Worm (Caenorhabditis elegans) whole organism, young adult: ENCODE measurements around the gene T28F3.11.
A peak's percentile ranks its signal among the peaks of the same experiment; 100 is the strongest.

Experiments
- B0019.2 ChIP-seq: fragments of 200-800 bp; sonication (Bioruptor generic); conservative IDR thresholded peaks from 2 replicates; pipeline ENCODE4 v1.3.6; 2022; ENCODE audit warnings: missing genetic modification reagents, missing genetic modification characterization, missing compliant biosample characterization
- B0035.1 ChIP-seq: sonication (generic microtip); optimal IDR thresholded peaks from 2 replicates; lab custom pipeline; 2016; ENCODE audit warnings: missing genetic modification characterization, mild to moderate bottlenecking, missing compliant biosample characterization, missing genotype, missing genetic modification reagents
- B0336.3 ChIP-seq: fragments of 200-800 bp; sonication (Bioruptor generic); IDR thresholded peaks from 2 replicates; pipeline ENCODE4 v1.3.6; 2022; ENCODE audit warnings: missing genetic modification characterization, missing compliant biosample characterization
- C06A6.2 ChIP-seq: fragments of 200-800 bp; sonication (Bioruptor generic); conservative IDR thresholded peaks from 2 replicates; pipeline ENCODE4 v1.3.6; 2022; ENCODE audit warnings: missing genetic modification characterization, missing compliant biosample characterization
- F22D6.2 ChIP-seq: sonication (generic microtip); optimal IDR thresholded peaks from 2 replicates; lab custom pipeline; 2016; ENCODE audit warnings: mild to moderate bottlenecking, missing genetic modification characterization, missing compliant biosample characterization
- F23B12.7 ChIP-seq: sonication (generic microtip); optimal IDR thresholded peaks from 2 replicates; lab custom pipeline; 2017; ENCODE audit warnings: missing genetic modification characterization, mild to moderate bottlenecking, missing compliant biosample characterization, antibody characterized with exemption, moderate library complexity; ENCODE audit not compliant: insufficient read depth
- F33H1.4 ChIP-seq: fragments of 200-800 bp; sonication (Bioruptor generic); IDR thresholded peaks from 2 replicates; pipeline ENCODE4 v1.3.6; 2022; ENCODE audit warnings: missing genetic modification reagents, missing genetic modification characterization, missing compliant biosample characterization
- F37B4.10 ChIP-seq: fragments of 200-800 bp; sonication (Bioruptor generic); IDR thresholded peaks from 2 replicates; pipeline ENCODE4 v1.3.6; 2022; ENCODE audit warnings: missing genetic modification characterization, missing compliant biosample characterization
- F39B2.1 ChIP-seq: fragments of 200-800 bp; sonication (Bioruptor generic); IDR thresholded peaks from 2 replicates; pipeline ENCODE4 v1.3.6; 2022; ENCODE audit warnings: missing genetic modification reagents, missing genetic modification characterization, missing compliant biosample characterization
- F49E8.2 ChIP-seq: sonication (generic microtip); optimal IDR thresholded peaks from 3 replicates; lab custom pipeline; 2017; ENCODE audit warnings: missing genetic modification characterization, mild to moderate bottlenecking, missing compliant biosample characterization, antibody characterized with exemption, moderate library complexity; ENCODE audit not compliant: insufficient read depth
- K12H6.12 ChIP-seq: fragments of 200-800 bp; sonication (Bioruptor generic); optimal IDR thresholded peaks from 2 replicates; lab custom pipeline; 2018; ENCODE audit warnings: mild to moderate bottlenecking, missing genetic modification characterization, missing compliant biosample characterization
- T26A5.8 ChIP-seq: sonication (generic microtip); optimal IDR thresholded peaks from 2 replicates; lab custom pipeline; 2016; ENCODE audit warnings: missing genetic modification characterization, missing compliant biosample characterization
- Y56A3A.18 ChIP-seq: fragments of 200-800 bp; sonication (Bioruptor generic); IDR thresholded peaks from 2 replicates; pipeline ENCODE4 v1.3.6; 2022; ENCODE audit warnings: missing genetic modification reagents, missing genetic modification characterization, missing compliant biosample characterization
- Y79H2A.3 ChIP-seq: fragments of 200-800 bp; sonication (Bioruptor generic); conservative IDR thresholded peaks from 2 replicates; pipeline ENCODE4 v1.3.6; 2022; ENCODE audit warnings: missing genetic modification reagents, missing genetic modification characterization, missing compliant biosample characterization
- akir-1 ChIP-seq: fragments of 200-800 bp; sonication (Bioruptor generic); optimal IDR thresholded peaks from 2 replicates; lab custom pipeline; 2018; ENCODE audit warnings: mild to moderate bottlenecking, missing genetic modification characterization, moderate library complexity, missing compliant biosample characterization
- bed-2 ChIP-seq: fragments of 200-800 bp; sonication (Bioruptor generic); IDR thresholded peaks from 2 replicates; pipeline ENCODE4 v1.3.6; 2022; ENCODE audit warnings: missing genetic modification reagents, missing genetic modification characterization, missing compliant biosample characterization
- cebp-2 ChIP-seq: fragments of 200-800 bp; sonication (Bioruptor generic); IDR thresholded peaks from 2 replicates; pipeline ENCODE4 v1.3.6; 2022; ENCODE audit warnings: missing genetic modification characterization, missing compliant biosample characterization
- ceh-27 ChIP-seq: fragments of 200-800 bp; sonication (Bioruptor generic); optimal IDR thresholded peaks from 2 replicates; lab custom pipeline; 2018; ENCODE audit warnings: mild to moderate bottlenecking, missing genetic modification characterization, moderate library complexity, missing compliant biosample characterization
- efl-1 ChIP-seq: fragments of 150-350 bp; optimal IDR thresholded peaks from 2 replicates; lab custom pipeline; 2014; ENCODE audit warnings: missing biosample characterization, missing genetic modification reagents, missing genetic modification characterization
- egl-44 ChIP-seq: fragments of 200-800 bp; sonication (Bioruptor generic); IDR thresholded peaks from 2 replicates; pipeline ENCODE4 v1.3.6; 2022; ENCODE audit warnings: missing genetic modification reagents, missing genetic modification characterization, missing compliant biosample characterization
- ets-4 ChIP-seq: fragments of 200-800 bp; sonication (Bioruptor generic); optimal IDR thresholded peaks from 2 replicates; lab custom pipeline; 2018; ENCODE audit warnings: mild to moderate bottlenecking, missing genetic modification characterization, missing compliant biosample characterization
- hlh-26 ChIP-seq: fragments of 200-800 bp; sonication (Bioruptor generic); conservative IDR thresholded peaks from 2 replicates; pipeline ENCODE4 v1.3.6; 2022; ENCODE audit warnings: missing genetic modification reagents, missing genetic modification characterization, missing compliant biosample characterization
- hmg-20 ChIP-seq: fragments of 200-800 bp; sonication (Bioruptor generic); IDR thresholded peaks from 2 replicates; pipeline ENCODE4 v1.3.6; 2022; ENCODE audit warnings: missing genetic modification reagents, missing genetic modification characterization, missing compliant biosample characterization
- let-526 ChIP-seq: fragments of 200-800 bp; sonication (Bioruptor generic); IDR thresholded peaks from 2 replicates; pipeline ENCODE4 v1.3.6; 2022; ENCODE audit warnings: missing genetic modification reagents, missing genetic modification characterization, missing compliant biosample characterization
- let-607 ChIP-seq, 2 experiments: fragments of 200-800 bp in 1 of 2; sonication (Bioruptor generic) in 1 of 2; sonication (generic microtip) in 1 of 2; optimal IDR thresholded peaks; 2 replicates each; lab custom pipeline; 2016 to 2018; ENCODE audit warnings: mild to moderate bottlenecking in 2 of 2, missing compliant biosample characterization in 2 of 2, missing genetic modification characterization in 2 of 2, moderate library complexity in 2 of 2, missing genotype in 1 of 2
- lin-26 ChIP-seq: fragments of 200-800 bp; sonication (Bioruptor generic); IDR thresholded peaks from 2 replicates; pipeline ENCODE4 v1.3.6; 2022; ENCODE audit warnings: missing genetic modification reagents, missing genetic modification characterization, missing compliant biosample characterization
- lin-35 ChIP-seq, 3 experiments: fragments of 150-350 bp in 2 of 3; sonication (generic microtip) in 1 of 3; optimal IDR thresholded peaks; 2 replicates each; lab custom pipeline; 2014 to 2018; ENCODE audit warnings: missing biosample characterization in 3 of 3, missing genetic modification characterization in 3 of 3, missing genetic modification reagents in 3 of 3
- lin-40 ChIP-seq: sonication (generic microtip); optimal IDR thresholded peaks from 2 replicates; lab custom pipeline; 2016; ENCODE audit warnings: missing genetic modification characterization, mild to moderate bottlenecking, missing compliant biosample characterization, missing genotype, missing genetic modification reagents
- madf-10 ChIP-seq: sonication (generic microtip); optimal IDR thresholded peaks from 2 replicates; lab custom pipeline; 2016; ENCODE audit warnings: mild to moderate bottlenecking, missing genetic modification characterization, missing compliant biosample characterization
- madf-6 ChIP-seq: fragments of 200-800 bp; sonication (Bioruptor generic); IDR thresholded peaks from 2 replicates; pipeline ENCODE4 v1.3.6; 2022; ENCODE audit warnings: missing genetic modification reagents, missing genetic modification characterization, missing compliant biosample characterization
- madf-8 ChIP-seq: fragments of 200-800 bp; sonication (Bioruptor generic); conservative IDR thresholded peaks from 2 replicates; pipeline ENCODE4 v1.3.6; 2022; ENCODE audit warnings: missing genetic modification reagents, missing genetic modification characterization, missing compliant biosample characterization
- mcd-1 ChIP-seq: fragments of 200-800 bp; sonication (Bioruptor generic); IDR thresholded peaks from 2 replicates; pipeline ENCODE4 v1.3.6; 2022; ENCODE audit warnings: missing genetic modification reagents, missing genetic modification characterization, missing compliant biosample characterization
- nfya-2 ChIP-seq: fragments of 200-800 bp; sonication (Bioruptor generic); IDR thresholded peaks from 2 replicates; pipeline ENCODE4 v1.3.6; 2022; ENCODE audit warnings: missing genetic modification reagents, missing genetic modification characterization, missing compliant biosample characterization
- nfyb-1 ChIP-seq: fragments of 200-800 bp; sonication (Bioruptor generic); IDR thresholded peaks from 2 replicates; pipeline ENCODE4 v1.3.6; 2022; ENCODE audit warnings: missing genetic modification reagents, missing genetic modification characterization, missing compliant biosample characterization
- pbrm-1 ChIP-seq: fragments of 200-800 bp; sonication (Bioruptor generic); IDR thresholded peaks from 2 replicates; pipeline ENCODE4 v1.3.6; 2022; ENCODE audit warnings: missing genetic modification reagents, missing genetic modification characterization, missing compliant biosample characterization
- rcor-1 ChIP-seq: fragments of 200-800 bp; sonication (Bioruptor generic); IDR thresholded peaks from 2 replicates; pipeline ENCODE4 v1.3.6; 2022; ENCODE audit warnings: missing genetic modification reagents, missing genetic modification characterization, missing compliant biosample characterization
- rec-8 ChIP-seq, 2 experiments: sonication (generic microtip); optimal IDR thresholded peaks; 2 replicates each; lab custom pipeline; 2016; ENCODE audit warnings: mild to moderate bottlenecking in 2 of 2, missing genetic modification characterization in 2 of 2, missing genetic modification reagents in 2 of 2, missing genotype in 2 of 2, missing biosample characterization in 1 of 2, missing compliant biosample characterization in 1 of 2, moderate library complexity in 1 of 2
- rpc-1 ChIP-seq, 2 experiments: fragments of 150-350 bp in 1 of 2; sonication (generic microtip) in 1 of 2; optimal IDR thresholded peaks; 2 replicates each; lab custom pipeline; 2014 to 2018; ENCODE audit warnings: missing biosample characterization in 1 of 2, missing genetic modification characterization in 1 of 2, missing genetic modification reagents in 1 of 2, missing genotype in 1 of 2
- sea-2 ChIP-seq: fragments of 200-800 bp; sonication (Bioruptor generic); IDR thresholded peaks from 2 replicates; pipeline ENCODE4 v1.3.6; 2022; ENCODE audit warnings: missing genetic modification characterization, missing compliant biosample characterization
- snpc-3.4 ChIP-seq: sonication (generic microtip); optimal IDR thresholded peaks from 2 replicates; lab custom pipeline; 2017; ENCODE audit warnings: missing genetic modification characterization, mild to moderate bottlenecking, missing compliant biosample characterization, antibody characterized with exemption, moderate library complexity, missing genotype, missing genetic modification reagents
- snpc-4 ChIP-seq, 5 experiments: fragments of 150-350 bp in 1 of 5; sonication (generic microtip) in 4 of 5; optimal IDR thresholded peaks; 2 replicates each; lab custom pipeline; 2014 to 2018; ENCODE audit warnings: missing genetic modification characterization in 5 of 5, missing biosample characterization in 3 of 5, antibody characterized with exemption in 2 of 5, mild to moderate bottlenecking in 2 of 5, missing compliant biosample characterization in 2 of 5, missing genotype in 2 of 5, moderate library complexity in 2 of 5, missing genetic modification reagents in 1 of 5
- somi-1 ChIP-seq: fragments of 200-800 bp; sonication (Bioruptor generic); optimal IDR thresholded peaks from 2 replicates; lab custom pipeline; 2018; ENCODE audit warnings: mild to moderate bottlenecking, missing genetic modification characterization, missing compliant biosample characterization
- sptf-2 ChIP-seq: fragments of 200-800 bp; sonication (Bioruptor generic); optimal IDR thresholded peaks from 2 replicates; lab custom pipeline; 2018; ENCODE audit warnings: mild to moderate bottlenecking, missing genetic modification characterization, missing compliant biosample characterization
- unc-62 ChIP-seq: fragments of 150-350 bp; optimal IDR thresholded peaks from 2 replicates; lab custom pipeline; 2014; ENCODE audit warnings: missing biosample characterization, missing genetic modification reagents, missing genetic modification characterization
- zim-3 ChIP-seq: sonication (generic microtip); optimal IDR thresholded peaks from 2 replicates; lab custom pipeline; 2017; ENCODE audit warnings: mild to moderate bottlenecking, missing genetic modification characterization, moderate library complexity, missing compliant biosample characterization
- ztf-25 ChIP-seq: fragments of 200-800 bp; sonication (Bioruptor generic); IDR thresholded peaks from 2 replicates; pipeline ENCODE4 v1.3.6; 2022; ENCODE audit warnings: missing genetic modification reagents, missing genetic modification characterization, missing compliant biosample characterization
- ztf-26 ChIP-seq: sonication (generic microtip); optimal IDR thresholded peaks from 2 replicates; lab custom pipeline; 2017; ENCODE audit warnings: missing genetic modification characterization, missing compliant biosample characterization

Gene T28F3.11

ce11 chrIV:17273602-17274110 is 17.8 kb downstream of the T28F3.11 start, which contains the start of gene gln-5 (continued):
- TF ChIP-seq Y79H2A.3 (GFP tag; lab: Robert Waterston, UW) = no peak
- no peak for TF ChIP-seq let-526 (GFP tag; lab: Robert Waterston, UW)
- peak; percentile 37; the same call in 1 of the 2 replicates for TF ChIP-seq mcd-1 (GFP tag; lab: Robert Waterston, UW)
- TF ChIP-seq F49E8.2 (tag; lab: Kevin White, UChicago) = peak; percentile 48
- no peak for TF ChIP-seq pbrm-1 (GFP tag; lab: Robert Waterston, UW)
- no peak for TF ChIP-seq sptf-2
- no peak for TF ChIP-seq nfya-2 (GFP tag; lab: Robert Waterston, UW)
- peak; percentile 98 for TF ChIP-seq madf-6 (GFP tag; lab: Robert Waterston, UW)
- TF ChIP-seq C06A6.2 (GFP tag; lab: Robert Waterston, UW) = no peak
- TF ChIP-seq hmg-20 (GFP tag; lab: Robert Waterston, UW) = no peak
- peak; percentile 35 for TF ChIP-seq snpc-4 (GFP tag; optimal IDR thresholded peaks at IDR 0.05; lab: Kevin White, UChicago)
- peak in 3 of 4 experiments; percentile 16 to 76 (median 71) for TF ChIP-seq snpc-4 (tag; optimal IDR thresholded peaks at IDR 0.05; lab: Kevin White, UChicago)
- peak; percentile 95 for TF ChIP-seq madf-8
- TF ChIP-seq lin-26 (GFP tag; lab: Robert Waterston, UW) = no peak
- no peak for TF ChIP-seq somi-1
- no peak for TF ChIP-seq ets-4 (GFP tag; lab: Kevin White, UChicago)
- peak; percentile 77 for TF ChIP-seq rcor-1
- no peak for TF ChIP-seq F39B2.1 (GFP tag; lab: Robert Waterston, UW)
- TF ChIP-seq F37B4.10 (GFP tag; lab: Robert Waterston, UW) = no peak
- peak; percentile 37; the same call in 1 of the 2 replicates for TF ChIP-seq B0336.3 (GFP tag; lab: Robert Waterston, UW)
- peak; percentile 27; the same call in 1 of the 2 replicates for TF ChIP-seq nfyb-1 (GFP tag; lab: Robert Waterston, UW)
- TF ChIP-seq let-607 (tag; optimal IDR thresholded peaks at IDR 0.05; lab: Kevin White, UChicago) = no peak
- no peak for TF ChIP-seq akir-1
- no peak for TF ChIP-seq B0035.1 (tag; lab: Kevin White, UChicago)
- TF ChIP-seq lin-40 (tag; lab: Kevin White, UChicago) = no peak
- TF ChIP-seq lin-35 (GFP tag; optimal IDR thresholded peaks at IDR 0.05; lab: Kevin White, UChicago) = peak in 1 of 3 experiments; percentile 7
- TF ChIP-seq ztf-26 = no peak
- TF ChIP-seq ztf-25 = no peak
- TF ChIP-seq sea-2 = no peak
- no peak for TF ChIP-seq K12H6.12
- no peak for TF ChIP-seq rpc-1 (optimal IDR thresholded peaks at IDR 0.05; lab: Kevin White, UChicago)
- no peak for TF ChIP-seq rpc-1 (tag; optimal IDR thresholded peaks at IDR 0.05; lab: Kevin White, UChicago)
- TF ChIP-seq B0019.2 (GFP tag; lab: Robert Waterston, UW) = peak; percentile 66
- TF ChIP-seq T26A5.8 (tag; lab: Kevin White, UChicago) = no peak
- TF ChIP-seq rec-8 (tag; optimal IDR thresholded peaks at IDR 0.05; lab: Kevin White, UChicago) = no peak
- TF ChIP-seq egl-44 (GFP tag; lab: Robert Waterston, UW) = no peak
- TF ChIP-seq unc-62 (GFP tag; lab: Kevin White, UChicago) = no peak
- TF ChIP-seq Y56A3A.18 (GFP tag; lab: Robert Waterston, UW) = no peak
- no peak for TF ChIP-seq cebp-2 (GFP tag; lab: Robert Waterston, UW)
- TF ChIP-seq hlh-26 (GFP tag; lab: Robert Waterston, UW) = no peak
- TF ChIP-seq ceh-27 (GFP tag; lab: Kevin White, UChicago) = no peak
- TF ChIP-seq madf-10 = no peak
- TF ChIP-seq efl-1 (GFP tag; lab: Kevin White, UChicago) = peak; percentile 97
- peak; percentile 82 for TF ChIP-seq snpc-3.4 (tag; lab: Kevin White, UChicago)
- TF ChIP-seq zim-3 = no peak
- no peak for TF ChIP-seq bed-2 (GFP tag; lab: Robert Waterston, UW)
- TF ChIP-seq F22D6.2 (tag; lab: Kevin White, UChicago) = no peak
- TF ChIP-seq F23B12.7 = no peak
- peak; percentile 74 for TF ChIP-seq F33H1.4 (GFP tag; lab: Robert Waterston, UW)
